Fruit fly (Drosophila melanogaster) whole organism, prepupa: ENCODE results near the gene Ulp1.
A peak's percentile ranks its signal among the peaks of the same experiment; 100 is the strongest.

Experiments used
- Blimp-1 ChIP-seq: fragments of 200-800 bp; sonication (Bioruptor generic); optimal IDR thresholded peaks from 3 replicates; lab custom pipeline; 2017; ENCODE audit warnings: missing biosample characterization, missing genetic modification characterization, mild to moderate bottlenecking, moderate library complexity, missing genetic modification reagents
- CG10669 ChIP-seq: fragments of 200-800 bp; sonication (Bioruptor generic); optimal IDR thresholded peaks from 3 replicates; lab custom pipeline; 2018; ENCODE audit warnings: missing biosample characterization, mild to moderate bottlenecking, missing genetic modification characterization, moderate library complexity
- CG11294 ChIP-seq: fragments of 200-800 bp; sonication (Bioruptor generic); IDR thresholded peaks from 2 replicates; pipeline ENCODE4 v1.3.6; 2022; ENCODE audit warnings: missing biosample characterization, missing genetic modification characterization
- CG11762 ChIP-seq: fragments of 200-800 bp; sonication (Bioruptor generic); optimal IDR thresholded peaks from 3 replicates; lab custom pipeline; 2016; ENCODE audit warnings: missing biosample characterization, missing genetic modification characterization; ENCODE audit not compliant: insufficient read depth
- CG11902 ChIP-seq: fragments of 200-800 bp; sonication (Bioruptor generic); optimal IDR thresholded peaks from 3 replicates; lab custom pipeline; 2016; ENCODE audit warnings: missing biosample characterization, missing genetic modification characterization
- CG1621 ChIP-seq: fragments of 200-800 bp; sonication (Bioruptor generic); optimal IDR thresholded peaks from 3 replicates; lab custom pipeline; 2018; ENCODE audit warnings: missing biosample characterization, mild to moderate bottlenecking, missing genetic modification characterization
- CG16779 ChIP-seq: fragments of 200-800 bp; sonication (Bioruptor generic); optimal IDR thresholded peaks from 3 replicates; lab custom pipeline; 2017; ENCODE audit warnings: missing biosample characterization, mild to moderate bottlenecking, missing genetic modification characterization
- CG3032 ChIP-seq: fragments of 200-800 bp; optimal IDR thresholded peaks from 2 replicates; lab custom pipeline; 2019; ENCODE audit warnings: missing biosample characterization, mild to moderate bottlenecking, missing genetic modification characterization, moderate library complexity
- CG31627 ChIP-seq: fragments of 200-800 bp; sonication (Bioruptor generic); optimal IDR thresholded peaks from 3 replicates; lab custom pipeline; 2016; ENCODE audit warnings: missing biosample characterization, missing genetic modification characterization
- CG32006 ChIP-seq: fragments of 200-800 bp; sonication (Bioruptor generic); optimal IDR thresholded peaks from 3 replicates; lab custom pipeline; 2017; ENCODE audit warnings: missing biosample characterization, mild to moderate bottlenecking, missing genetic modification characterization
- CG34406 ChIP-seq: fragments of 200-800 bp; sonication (Bioruptor generic); optimal IDR thresholded peaks from 3 replicates; lab custom pipeline; 2016; ENCODE audit warnings: missing biosample characterization, missing genetic modification characterization
- CG6163 ChIP-seq: fragments of 200-800 bp; sonication (Bioruptor generic); IDR thresholded peaks from 3 replicates; pipeline ENCODE4 v1.3.6; 2022; ENCODE audit warnings: missing biosample characterization, missing genetic modification characterization
- CG6276 ChIP-seq: fragments of 200-800 bp; sonication (Bioruptor generic); optimal IDR thresholded peaks from 2 replicates; lab custom pipeline; 2017; ENCODE audit warnings: missing biosample characterization, mild to moderate bottlenecking, missing genetic modification characterization
- CG6792 ChIP-seq: fragments of 200-800 bp; sonication (Bioruptor generic); optimal IDR thresholded peaks from 3 replicates; lab custom pipeline; 2016; ENCODE audit warnings: missing biosample characterization, missing genetic modification characterization
- CG6808 ChIP-seq: fragments of 200-800 bp; sonication (Bioruptor generic); optimal IDR thresholded peaks from 3 replicates; lab custom pipeline; 2017; ENCODE audit warnings: missing biosample characterization, missing genetic modification characterization, mild to moderate bottlenecking, moderate library complexity, missing genetic modification reagents
- CG8319 ChIP-seq: fragments of 200-800 bp; sonication (Bioruptor generic); optimal IDR thresholded peaks from 3 replicates; lab custom pipeline; 2016; ENCODE audit warnings: missing biosample characterization, missing genetic modification characterization
- CG8632 ChIP-seq: fragments of 200-800 bp; sonication (Bioruptor generic); optimal IDR thresholded peaks from 3 replicates; lab custom pipeline; 2016; ENCODE audit warnings: missing biosample characterization, missing genetic modification characterization
- CG9139 ChIP-seq: fragments of 200-800 bp; sonication (Bioruptor generic); optimal IDR thresholded peaks from 3 replicates; lab custom pipeline; 2017; ENCODE audit warnings: missing biosample characterization, mild to moderate bottlenecking, missing genetic modification characterization
- Eip78C ChIP-seq: fragments of 200-800 bp; sonication (Bioruptor generic); peaks from one replicate; lab custom pipeline; 2016; ENCODE audit warnings: missing biosample characterization, missing genetic modification characterization
- Eip93F ChIP-seq: fragments of 200-800 bp; sonication (Bioruptor generic); optimal IDR thresholded peaks from 2 replicates; lab custom pipeline; 2016; ENCODE audit warnings: missing biosample characterization, mild to moderate bottlenecking, missing genetic modification characterization
- Ets21C ChIP-seq: fragments of 200-800 bp; sonication (Bioruptor generic); optimal IDR thresholded peaks from 3 replicates; lab custom pipeline; 2016; ENCODE audit warnings: missing biosample characterization, missing genetic modification characterization
- Ets96B ChIP-seq: fragments of 200-800 bp; optimal IDR thresholded peaks from 2 replicates; lab custom pipeline; 2019; ENCODE audit warnings: missing biosample characterization, mild to moderate bottlenecking, missing genetic modification characterization, moderate library complexity
- Gug ChIP-seq: fragments of 200-800 bp; sonication (Bioruptor generic); IDR thresholded peaks from 2 replicates; pipeline ENCODE4 v1.3.6; 2022; ENCODE audit warnings: missing biosample characterization, missing genetic modification characterization
- Hr39 ChIP-seq: fragments of 200-800 bp; sonication (Bioruptor generic); optimal IDR thresholded peaks from 2 replicates; lab custom pipeline; 2016; ENCODE audit warnings: missing biosample characterization, missing genetic modification characterization
- Hr4 ChIP-seq: fragments of 200-800 bp; sonication (Bioruptor generic); optimal IDR thresholded peaks from 3 replicates; lab custom pipeline; 2016; ENCODE audit warnings: missing biosample characterization, missing genetic modification characterization
- OdsH ChIP-seq: fragments of 200-800 bp; sonication (Bioruptor generic); optimal IDR thresholded peaks from 3 replicates; lab custom pipeline; 2016; ENCODE audit warnings: missing biosample characterization, missing genetic modification characterization
- Smox ChIP-seq: fragments of 200-800 bp; sonication (Bioruptor generic); optimal IDR thresholded peaks from 3 replicates; lab custom pipeline; 2016; ENCODE audit warnings: missing biosample characterization, missing genetic modification characterization
- Sox102F ChIP-seq: fragments of 200-800 bp; sonication (Bioruptor generic); optimal IDR thresholded peaks from 2 replicates; lab custom pipeline; 2016; ENCODE audit warnings: missing biosample characterization, mild to moderate bottlenecking, missing genetic modification characterization
- Sox14 ChIP-seq: fragments of 200-800 bp; sonication (Bioruptor generic); optimal IDR thresholded peaks from 3 replicates; lab custom pipeline; 2016; ENCODE audit warnings: missing biosample characterization, missing genetic modification characterization
- achi ChIP-seq: fragments of 200-800 bp; sonication (Bioruptor generic); optimal IDR thresholded peaks from 3 replicates; lab custom pipeline; 2016; ENCODE audit warnings: missing biosample characterization, missing genetic modification characterization
- cyc ChIP-seq: fragments of 200-800 bp; sonication (Bioruptor generic); optimal IDR thresholded peaks from 3 replicates; lab custom pipeline; 2016; ENCODE audit warnings: missing biosample characterization, missing genetic modification characterization
- dsx ChIP-seq: fragments of 200-800 bp; optimal IDR thresholded peaks from 3 replicates; lab custom pipeline; 2019; ENCODE audit warnings: missing biosample characterization, mild to moderate bottlenecking, missing genetic modification characterization, moderate library complexity; ENCODE audit not compliant: poor library complexity, severe bottlenecking
- esn ChIP-seq: fragments of 200-800 bp; sonication (Bioruptor generic); optimal IDR thresholded peaks from 2 replicates; lab custom pipeline; 2016; ENCODE audit warnings: missing biosample characterization, mild to moderate bottlenecking, missing genetic modification characterization, moderate library complexity
- fkh ChIP-seq: fragments of 200-800 bp; sonication (Bioruptor generic); optimal IDR thresholded peaks from 3 replicates; lab custom pipeline; 2017; ENCODE audit warnings: missing biosample characterization, mild to moderate bottlenecking, missing genetic modification characterization, moderate library complexity
- net ChIP-seq: fragments of 200-800 bp; sonication (Bioruptor generic); optimal IDR thresholded peaks from 3 replicates; lab custom pipeline; 2016; ENCODE audit warnings: missing biosample characterization, missing genetic modification characterization
- pdm3 ChIP-seq: fragments of 200-800 bp; sonication (Bioruptor generic); optimal IDR thresholded peaks from 3 replicates; lab custom pipeline; 2016; ENCODE audit warnings: missing biosample characterization, missing genetic modification characterization
- salr ChIP-seq, 2 experiments: fragments of 200-800 bp; sonication (Bioruptor generic); optimal IDR thresholded peaks; 3 replicates each; lab custom pipeline; 2016 to 2018; ENCODE audit warnings: missing biosample characterization in 2 of 2, missing genetic modification characterization in 2 of 2, mild to moderate bottlenecking in 1 of 2
- spab ChIP-seq: fragments of 200-800 bp; sonication (Bioruptor generic); optimal IDR thresholded peaks from 2 replicates; lab custom pipeline; 2017; ENCODE audit warnings: missing biosample characterization, mild to moderate bottlenecking, missing genetic modification characterization, missing genetic modification reagents
- ss ChIP-seq, 2 experiments: fragments of 200-800 bp; sonication (Bioruptor generic); optimal IDR thresholded peaks; 2 replicates in 1 of 2; 3 replicates in 1 of 2; lab custom pipeline; 2017 to 2018; ENCODE audit warnings: mild to moderate bottlenecking in 2 of 2, missing biosample characterization in 2 of 2, missing genetic modification characterization in 2 of 2, moderate library complexity in 1 of 2
- svp ChIP-seq: fragments of 200-800 bp; sonication (Bioruptor generic); peaks from one replicate; lab custom pipeline; 2016; ENCODE audit warnings: missing biosample characterization, missing genetic modification characterization
- vri ChIP-seq: fragments of 200-800 bp; sonication (Bioruptor generic); optimal IDR thresholded peaks from 3 replicates; lab custom pipeline; 2016; ENCODE audit warnings: missing biosample characterization, mild to moderate bottlenecking, missing genetic modification characterization

Ulp1 gene

DNA sequence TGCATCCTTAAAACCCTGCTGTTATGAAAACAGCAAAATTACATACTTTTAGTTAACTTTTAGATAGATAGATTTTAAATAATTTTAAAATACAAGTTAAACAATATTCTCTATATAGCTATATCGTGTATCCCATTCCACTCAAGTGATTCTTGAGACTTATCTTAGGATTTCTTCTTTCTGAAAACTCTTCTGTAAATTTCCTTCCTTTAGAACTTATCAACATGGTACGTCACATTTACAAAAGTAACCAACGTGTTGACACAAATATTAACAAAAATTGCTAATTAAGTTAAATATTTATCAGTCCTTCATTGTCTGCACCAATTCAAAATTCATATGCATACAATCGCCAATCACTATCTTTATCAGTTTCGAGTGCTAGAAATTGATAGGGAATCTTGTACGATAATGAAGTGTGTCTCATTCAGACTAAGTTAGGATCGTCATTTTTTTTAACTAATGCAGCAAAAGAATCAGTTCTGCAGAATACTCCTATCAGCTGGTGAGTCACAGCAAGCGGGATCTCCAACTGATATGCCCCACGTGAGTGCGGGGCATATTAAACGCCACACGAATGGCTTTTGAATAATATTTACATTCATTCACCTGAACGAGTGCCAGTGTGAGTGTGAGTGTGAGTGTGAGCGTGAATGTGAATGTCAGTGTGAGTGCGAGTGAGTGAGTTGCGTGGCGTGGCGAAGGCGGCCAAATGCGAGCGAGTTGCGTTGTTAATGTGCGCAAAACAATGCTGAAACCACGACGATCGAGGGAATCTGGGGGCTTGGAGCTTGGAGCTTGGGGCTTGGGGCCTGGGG is 40.2 kb downstream of the Ulp1 start:
- TF ChIP-seq fkh (GFP tag; lab: Kevin White, UChicago), result peak; percentile 81
- peak; percentile 65 for TF ChIP-seq svp
- no peak for TF ChIP-seq Sox102F (GFP tag; lab: Kevin White, UChicago)
- TF ChIP-seq net, result no peak
- TF ChIP-seq CG6792, result no peak
- no peak for TF ChIP-seq CG34406
- TF ChIP-seq Gug (GFP tag; lab: Robert Waterston, UW), result no peak
- TF ChIP-seq CG16779 (tag; lab: Kevin White, UChicago), result no peak
- TF ChIP-seq dsx, result peak; percentile 18
- no peak for TF ChIP-seq CG8319
- TF ChIP-seq CG11762 (GFP tag; lab: Kevin White, UChicago), result no peak
- no peak for TF ChIP-seq CG10669 (GFP tag; lab: Kevin White, UChicago)
- peak; percentile 50 for TF ChIP-seq vri
- no peak for TF ChIP-seq Ets96B (tag; lab: Kevin White, UChicago)

DNA sequence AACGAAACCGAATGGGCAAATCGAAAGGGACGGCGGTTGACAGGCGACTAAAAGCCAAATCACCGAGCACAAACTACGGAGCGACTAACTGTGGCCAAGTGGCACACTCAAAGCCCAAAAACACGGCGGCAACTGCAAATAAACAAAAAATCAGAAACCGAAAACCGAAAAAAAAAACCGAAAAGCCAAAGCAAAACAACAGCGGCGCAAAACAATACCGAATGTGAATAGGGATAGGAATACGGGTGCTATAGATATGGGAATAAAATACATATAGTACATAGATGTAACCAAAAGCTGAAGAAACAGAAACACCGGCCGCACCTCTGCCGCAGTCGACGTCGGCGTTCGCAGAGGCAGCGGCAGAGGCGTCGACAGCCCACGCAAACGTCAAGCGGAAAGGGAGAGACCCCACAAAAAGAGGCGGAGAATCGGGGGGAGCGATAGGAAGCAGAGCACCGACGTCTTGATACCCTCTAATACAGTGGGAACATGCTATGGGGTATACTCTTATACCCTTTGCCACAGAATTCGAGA is 40.9 kb downstream of the Ulp1 start, which contains the start of gene RhoGAP18B:
Gene RhoGAP18B (minus strand): TSS at position 51 of the 537 bp plus-strand sequence.
- TF ChIP-seq achi (GFP tag; lab: Kevin White, UChicago) (no peak), CG31627 (GFP tag; lab: Kevin White, UChicago) (no peak), CG6163 (GFP tag; lab: Robert Waterston, UW) (0 out of 3 replicates have a peak, but pooled peaks have one; percentile 8)

DNA sequence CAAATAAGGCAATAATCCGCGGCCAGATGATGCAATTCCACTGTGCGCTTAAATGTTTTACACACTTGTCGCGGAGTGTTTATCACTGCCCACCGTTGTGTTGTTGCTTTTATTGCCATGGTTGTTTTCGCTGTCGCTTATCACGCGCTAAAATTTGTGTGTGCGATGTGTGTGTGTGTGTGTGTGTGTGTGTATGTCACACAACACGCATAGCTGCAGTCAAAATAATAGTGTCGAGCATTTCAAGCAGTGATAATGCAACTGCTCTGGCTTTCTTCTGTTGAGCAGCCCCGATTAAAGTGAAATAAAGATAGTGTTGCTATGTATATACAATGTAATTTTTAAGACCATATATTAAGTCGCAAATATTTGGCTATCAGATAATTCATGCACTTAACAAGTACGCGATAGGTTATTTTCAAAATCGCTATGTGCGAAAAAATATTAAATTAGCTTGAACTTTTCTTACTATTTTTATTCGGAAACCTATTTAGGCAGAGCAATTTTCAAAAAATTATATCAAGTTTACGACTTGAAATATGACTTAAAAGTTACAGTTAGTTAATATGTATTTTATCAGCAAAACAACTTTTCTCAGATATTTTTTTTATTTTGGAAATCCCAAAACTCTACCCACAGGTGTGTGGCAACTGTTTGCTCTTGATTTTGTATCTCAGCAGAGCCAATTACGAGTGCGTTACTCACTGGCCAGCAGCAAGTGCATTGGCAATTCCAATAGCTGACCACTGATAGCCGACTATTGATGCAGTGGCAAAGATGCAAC is 41.6 kb downstream of the Ulp1 start:
- TF ChIP-seq ss (GFP tag; optimal IDR thresholded peaks at IDR 0.05; lab: Kevin White, UChicago) (no peak), Ets21C (GFP tag; lab: Kevin White, UChicago) (peak; percentile 42), Smox (peak; percentile 45), Ets96B (tag; lab: Kevin White, UChicago) (peak; percentile 18), pdm3 (GFP tag; lab: Kevin White, UChicago) (peak; percentile 45), CG8632 (GFP tag; lab: Kevin White, UChicago) (peak; percentile 48), CG6163 (GFP tag; lab: Robert Waterston, UW) (no peak), Sox102F (GFP tag; lab: Kevin White, UChicago) (peak; percentile 49), CG1621 (tag; lab: Kevin White, UChicago) (peak; percentile 0), CG6276 (GFP tag; lab: Kevin White, UChicago) (peak; percentile 38), Sox14 (no peak), spab (GFP tag; lab: Kevin White, UChicago) (peak; percentile 15), CG10669 (GFP tag; lab: Kevin White, UChicago) (peak; percentile 31), Hr39 (GFP tag; lab: Kevin White, UChicago) (peak; percentile 63), CG32006 (GFP tag; lab: Kevin White, UChicago) (peak; percentile 73), CG31627 (GFP tag; lab: Kevin White, UChicago) (peak; percentile 62), salr (GFP tag; optimal IDR thresholded peaks at IDR 0.05; lab: Kevin White, UChicago) (peak in 1 of 2 experiments; percentile 14), Hr4 (peak; percentile 51), CG3032 (tag; lab: Kevin White, UChicago) (peak; percentile 26), OdsH (GFP tag; lab: Kevin White, UChicago) (peak; percentile 17), CG11294 (GFP tag; lab: Robert Waterston, UW) (no peak), dsx (peak; percentile 22), net (peak; percentile 19), esn (peak; percentile 62), Blimp-1 (GFP tag; lab: Kevin White, UChicago) (no peak), Gug (GFP tag; lab: Robert Waterston, UW) (no peak), CG6808 (GFP tag; lab: Kevin White, UChicago) (peak; percentile 41), CG11902 (GFP tag; lab: Kevin White, UChicago) (peak; percentile 5), svp (peak; percentile 82), CG9139 (no peak), Eip93F (no peak), cyc (GFP tag; lab: Kevin White, UChicago) (peak; percentile 56), CG16779 (tag; lab: Kevin White, UChicago) (peak; percentile 8), CG8319 (peak; percentile 3), CG34406 (peak; percentile 35), Eip78C (GFP tag; lab: Kevin White, UChicago) (peak; percentile 89)
